Fruit fly (Drosophila melanogaster) whole organism, prepupa: Measurements from ENCODE around the gene CG17633.

Source experiments
- Blimp-1 ChIP-seq: fragments of 200-800 bp; sonication (Bioruptor generic); optimal IDR thresholded peaks from 3 replicates; lab custom pipeline; 2017; ENCODE audit warnings: missing biosample characterization, missing genetic modification characterization, mild to moderate bottlenecking, moderate library complexity, missing genetic modification reagents
- CG15336 ChIP-seq: fragments of 200-800 bp; sonication (Bioruptor generic); IDR thresholded peaks from 2 replicates; pipeline ENCODE4 v1.3.6; 2022; ENCODE audit warnings: missing biosample characterization, missing genetic modification characterization
- CG1621 ChIP-seq: fragments of 200-800 bp; sonication (Bioruptor generic); optimal IDR thresholded peaks from 3 replicates; lab custom pipeline; 2018; ENCODE audit warnings: missing biosample characterization, mild to moderate bottlenecking, missing genetic modification characterization
- CG31627 ChIP-seq: fragments of 200-800 bp; sonication (Bioruptor generic); optimal IDR thresholded peaks from 3 replicates; lab custom pipeline; 2016; ENCODE audit warnings: missing biosample characterization, missing genetic modification characterization
- CG32006 ChIP-seq: fragments of 200-800 bp; sonication (Bioruptor generic); optimal IDR thresholded peaks from 3 replicates; lab custom pipeline; 2017; ENCODE audit warnings: missing biosample characterization, mild to moderate bottlenecking, missing genetic modification characterization
- CG4318 ChIP-seq: fragments of 200-800 bp; sonication (Bioruptor generic); optimal IDR thresholded peaks from 3 replicates; lab custom pipeline; 2017; ENCODE audit warnings: missing biosample characterization, mild to moderate bottlenecking, missing genetic modification characterization
- CG6276 ChIP-seq: fragments of 200-800 bp; sonication (Bioruptor generic); optimal IDR thresholded peaks from 2 replicates; lab custom pipeline; 2017; ENCODE audit warnings: missing biosample characterization, mild to moderate bottlenecking, missing genetic modification characterization
- CG6792 ChIP-seq: fragments of 200-800 bp; sonication (Bioruptor generic); optimal IDR thresholded peaks from 3 replicates; lab custom pipeline; 2016; ENCODE audit warnings: missing biosample characterization, missing genetic modification characterization
- CG6808 ChIP-seq: fragments of 200-800 bp; sonication (Bioruptor generic); optimal IDR thresholded peaks from 3 replicates; lab custom pipeline; 2017; ENCODE audit warnings: missing biosample characterization, missing genetic modification characterization, mild to moderate bottlenecking, moderate library complexity, missing genetic modification reagents
- CG7368 ChIP-seq: fragments of 200-800 bp; sonication (Bioruptor generic); optimal IDR thresholded peaks from 3 replicates; lab custom pipeline; 2016; ENCODE audit warnings: missing biosample characterization, missing genetic modification characterization
- CG8119 ChIP-seq: fragments of 200-800 bp; sonication (Bioruptor generic); IDR thresholded peaks from 3 replicates; pipeline ENCODE4 v1.3.6; 2022; ENCODE audit warnings: missing biosample characterization, missing genetic modification characterization
- CG8632 ChIP-seq: fragments of 200-800 bp; sonication (Bioruptor generic); optimal IDR thresholded peaks from 3 replicates; lab custom pipeline; 2016; ENCODE audit warnings: missing biosample characterization, missing genetic modification characterization
- CG9139 ChIP-seq: fragments of 200-800 bp; sonication (Bioruptor generic); optimal IDR thresholded peaks from 3 replicates; lab custom pipeline; 2017; ENCODE audit warnings: missing biosample characterization, mild to moderate bottlenecking, missing genetic modification characterization
- Eip75B ChIP-seq: fragments of 200-800 bp; sonication (Bioruptor generic); optimal IDR thresholded peaks from 3 replicates; lab custom pipeline; 2016; ENCODE audit warnings: missing biosample characterization, missing genetic modification characterization
- Eip78C ChIP-seq: fragments of 200-800 bp; sonication (Bioruptor generic); peaks from one replicate; lab custom pipeline; 2016; ENCODE audit warnings: missing biosample characterization, missing genetic modification characterization
- Ets21C ChIP-seq: fragments of 200-800 bp; sonication (Bioruptor generic); optimal IDR thresholded peaks from 3 replicates; lab custom pipeline; 2016; ENCODE audit warnings: missing biosample characterization, missing genetic modification characterization
- Hr38 ChIP-seq: sonication (Bioruptor generic); optimal IDR thresholded peaks from 2 replicates; lab custom pipeline; 2016; ENCODE audit warnings: missing biosample characterization, missing genetic modification characterization
- Hr39 ChIP-seq: fragments of 200-800 bp; sonication (Bioruptor generic); optimal IDR thresholded peaks from 2 replicates; lab custom pipeline; 2016; ENCODE audit warnings: missing biosample characterization, missing genetic modification characterization
- Hr4 ChIP-seq: fragments of 200-800 bp; sonication (Bioruptor generic); optimal IDR thresholded peaks from 3 replicates; lab custom pipeline; 2016; ENCODE audit warnings: missing biosample characterization, missing genetic modification characterization
- Met ChIP-seq: fragments of 200-800 bp; sonication (Bioruptor generic); optimal IDR thresholded peaks from 3 replicates; lab custom pipeline; 2016; ENCODE audit warnings: missing biosample characterization, missing genetic modification characterization
- OdsH ChIP-seq: fragments of 200-800 bp; sonication (Bioruptor generic); optimal IDR thresholded peaks from 3 replicates; lab custom pipeline; 2016; ENCODE audit warnings: missing biosample characterization, missing genetic modification characterization
- Sox102F ChIP-seq: fragments of 200-800 bp; sonication (Bioruptor generic); optimal IDR thresholded peaks from 2 replicates; lab custom pipeline; 2016; ENCODE audit warnings: missing biosample characterization, mild to moderate bottlenecking, missing genetic modification characterization
- Sox14 ChIP-seq: fragments of 200-800 bp; sonication (Bioruptor generic); optimal IDR thresholded peaks from 3 replicates; lab custom pipeline; 2016; ENCODE audit warnings: missing biosample characterization, missing genetic modification characterization
- Sox15 ChIP-seq: fragments of 200-800 bp; sonication (Bioruptor generic); optimal IDR thresholded peaks from 3 replicates; lab custom pipeline; 2016; ENCODE audit warnings: missing biosample characterization, missing genetic modification characterization
- acj6 ChIP-seq: fragments of 200-800 bp; sonication (Bioruptor generic); optimal IDR thresholded peaks from 3 replicates; lab custom pipeline; 2016; ENCODE audit warnings: missing biosample characterization, missing genetic modification characterization
- cyc ChIP-seq: fragments of 200-800 bp; sonication (Bioruptor generic); optimal IDR thresholded peaks from 3 replicates; lab custom pipeline; 2016; ENCODE audit warnings: missing biosample characterization, missing genetic modification characterization
- dac ChIP-seq: fragments of 200-800 bp; sonication (Bioruptor generic); optimal IDR thresholded peaks from 2 replicates; lab custom pipeline; 2017; ENCODE audit warnings: missing biosample characterization, mild to moderate bottlenecking, missing genetic modification characterization
- eg ChIP-seq: fragments of 200-800 bp; sonication (Bioruptor generic); IDR thresholded peaks from 3 replicates; pipeline ENCODE4 v1.3.6; 2022; ENCODE audit warnings: missing biosample characterization, missing genetic modification characterization
- esn ChIP-seq: fragments of 200-800 bp; sonication (Bioruptor generic); optimal IDR thresholded peaks from 2 replicates; lab custom pipeline; 2016; ENCODE audit warnings: missing biosample characterization, mild to moderate bottlenecking, missing genetic modification characterization, moderate library complexity
- fkh ChIP-seq: fragments of 200-800 bp; sonication (Bioruptor generic); optimal IDR thresholded peaks from 3 replicates; lab custom pipeline; 2017; ENCODE audit warnings: missing biosample characterization, mild to moderate bottlenecking, missing genetic modification characterization, moderate library complexity
- pdm3 ChIP-seq: fragments of 200-800 bp; sonication (Bioruptor generic); optimal IDR thresholded peaks from 3 replicates; lab custom pipeline; 2016; ENCODE audit warnings: missing biosample characterization, missing genetic modification characterization
- salr ChIP-seq, 2 experiments: fragments of 200-800 bp; sonication (Bioruptor generic); optimal IDR thresholded peaks; 3 replicates each; lab custom pipeline; 2016 to 2018; ENCODE audit warnings: missing biosample characterization in 2 of 2, missing genetic modification characterization in 2 of 2, mild to moderate bottlenecking in 1 of 2
- spab ChIP-seq: fragments of 200-800 bp; sonication (Bioruptor generic); optimal IDR thresholded peaks from 2 replicates; lab custom pipeline; 2017; ENCODE audit warnings: missing biosample characterization, mild to moderate bottlenecking, missing genetic modification characterization, missing genetic modification reagents
- svp ChIP-seq: fragments of 200-800 bp; sonication (Bioruptor generic); peaks from one replicate; lab custom pipeline; 2016; ENCODE audit warnings: missing biosample characterization, missing genetic modification characterization

CG17633 gene

DNA sequence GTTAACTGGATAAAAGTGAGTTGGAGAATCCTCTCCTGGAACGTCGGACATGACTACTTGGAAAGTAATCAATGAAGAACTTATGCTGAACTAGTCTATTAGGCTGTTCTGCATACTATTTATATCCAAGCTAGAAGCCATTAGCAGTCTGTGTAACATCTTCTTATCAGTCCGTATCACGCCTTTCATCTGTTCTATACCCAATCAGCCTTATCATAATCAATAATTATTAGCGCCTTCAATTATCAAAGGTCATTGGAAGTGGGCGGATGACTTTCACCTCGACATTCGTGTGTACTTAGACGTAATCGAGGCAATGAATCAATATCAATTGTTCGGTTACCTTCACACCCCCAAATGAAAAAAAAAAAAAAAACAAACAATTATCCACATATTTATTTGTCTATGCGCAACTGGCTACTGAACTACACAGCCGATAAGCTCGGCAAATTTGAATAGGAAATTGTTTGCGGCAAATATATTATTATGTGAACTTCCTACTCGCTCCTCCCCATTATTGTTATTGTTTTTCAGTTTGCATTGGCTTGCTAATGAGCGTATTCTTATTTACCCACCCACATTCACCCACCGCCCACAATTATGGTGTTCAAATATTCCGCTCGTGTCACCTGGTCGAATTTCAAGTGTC, 6.2 kb downstream of the CG17633 start, which contains the start of the genes ppk11 and ppk16:
Gene ppk11, minus strand, starts transcription at position 51 of the 649 bp plus-strand sequence.
Gene ppk16, minus strand, starts transcription at position 51 of the 649 bp plus-strand sequence.
- no peak for TF ChIP-seq esn (GFP tag; lab: Kevin White, UChicago)
- peak; percentile 86 for TF ChIP-seq fkh (GFP tag; lab: Kevin White, UChicago)

DNA sequence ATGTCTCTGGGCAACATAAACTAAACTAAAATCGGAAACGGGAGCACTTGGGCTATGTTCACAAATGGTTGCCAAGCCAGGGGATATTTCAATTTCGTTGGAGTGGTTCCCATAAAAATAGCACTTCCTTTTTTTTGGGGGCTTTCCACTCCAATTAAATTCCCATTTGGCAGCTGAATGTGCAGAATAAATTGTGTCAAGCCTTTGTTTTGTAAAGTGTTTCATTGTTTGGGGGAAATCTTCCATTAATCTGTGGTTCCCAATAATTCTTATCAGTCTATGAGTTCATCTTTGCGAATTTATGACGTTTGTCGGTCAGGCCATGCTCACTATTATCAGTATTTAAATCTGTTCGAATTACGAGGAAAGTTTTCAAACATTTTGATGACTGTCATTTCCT, 9.1 kb downstream of the CG17633 start:
- TF ChIP-seq Sox15 (GFP tag; lab: Kevin White, UChicago) (no peak), salr (GFP tag; optimal IDR thresholded peaks at IDR 0.05; lab: Kevin White, UChicago) (no peak), svp (GFP tag; lab: Kevin White, UChicago) (peak; percentile 69)

DNA sequence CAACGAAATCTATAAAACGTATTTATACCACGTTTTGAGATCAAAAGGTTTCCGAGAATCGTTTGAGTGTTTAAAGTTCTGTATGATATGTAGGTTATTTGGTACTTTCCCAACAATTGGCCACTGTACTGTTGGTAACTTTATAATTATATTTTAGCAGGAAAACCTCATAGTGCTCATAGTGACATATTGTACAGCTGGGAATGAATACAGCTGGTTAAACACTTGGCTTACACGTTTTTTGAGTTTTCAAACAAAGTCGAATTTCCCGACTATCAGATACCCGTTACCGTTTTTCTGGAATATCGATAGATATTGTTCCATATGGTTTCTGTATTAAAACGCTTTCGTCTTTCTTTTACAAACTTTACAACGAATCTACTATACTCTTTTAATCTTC, 9.6 kb downstream of the CG17633 start:
- TF ChIP-seq eg (GFP tag; lab: Robert Waterston, UW) (no peak), CG7368 (GFP tag; lab: Kevin White, UChicago) (no peak), cyc (no peak), fkh (GFP tag; lab: Kevin White, UChicago) (peak; percentile 37), Sox14 (no peak), svp (GFP tag; lab: Kevin White, UChicago) (peak; percentile 67)

DNA sequence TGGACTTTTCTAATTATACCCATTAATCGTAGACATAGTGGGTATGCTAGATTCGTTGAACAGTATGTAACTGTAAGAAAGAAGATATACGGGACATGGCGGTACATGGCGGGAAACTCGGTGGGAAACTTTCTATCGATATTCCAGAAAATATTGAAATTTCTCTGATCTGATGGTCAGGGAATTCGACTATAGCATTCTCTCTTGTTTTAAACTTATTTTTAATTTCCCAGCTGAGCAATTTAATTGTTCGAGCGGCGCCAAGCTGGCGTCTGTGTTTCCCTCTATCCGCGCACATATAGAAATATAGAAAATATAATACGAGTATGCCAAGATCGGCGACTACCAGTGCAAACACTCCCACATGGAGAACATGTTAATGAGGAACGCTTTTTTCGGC, 10.3 kb downstream of the CG17633 start:
- TF ChIP-seq Met (peak; percentile 3), Sox14 (peak; percentile 7), dac (GFP tag; lab: Kevin White, UChicago) (peak; percentile 0), Ets21C (GFP tag; lab: Kevin White, UChicago) (no peak), OdsH (GFP tag; lab: Kevin White, UChicago) (peak; percentile 13), CG6276 (GFP tag; lab: Kevin White, UChicago) (no peak), CG31627 (GFP tag; lab: Kevin White, UChicago) (no peak), Sox15 (GFP tag; lab: Kevin White, UChicago) (no peak), CG4318 (GFP tag; lab: Kevin White, UChicago) (no peak), Hr4 (GFP tag; lab: Kevin White, UChicago) (peak; percentile 49), CG32006 (peak; percentile 68), Hr38 (GFP tag; lab: Kevin White, UChicago) (no peak), CG6808 (GFP tag; lab: Kevin White, UChicago) (no peak), eg (GFP tag; lab: Robert Waterston, UW) (no peak), acj6 (peak; percentile 12), Sox102F (GFP tag; lab: Kevin White, UChicago) (peak; percentile 15), esn (GFP tag; lab: Kevin White, UChicago) (no peak), salr (GFP tag; optimal IDR thresholded peaks at IDR 0.05; lab: Kevin White, UChicago) (no peak), Hr39 (GFP tag; lab: Kevin White, UChicago) (no peak), CG8632 (GFP tag; lab: Kevin White, UChicago) (no peak), CG9139 (GFP tag; lab: Kevin White, UChicago) (no peak), CG6792 (GFP tag; lab: Kevin White, UChicago) (no peak), spab (GFP tag; lab: Kevin White, UChicago) (no peak), CG1621 (tag; lab: Kevin White, UChicago) (no peak), Eip78C (GFP tag; lab: Kevin White, UChicago) (peak; percentile 44), Eip75B (GFP tag; lab: Kevin White, UChicago) (peak; percentile 22), Blimp-1 (no peak), pdm3 (GFP tag; lab: Kevin White, UChicago) (peak; percentile 14), CG15336 (GFP tag; lab: Robert Waterston, UW) (peak; percentile 49; the same call in 1 of the 2 replicates), CG8119 (GFP tag; lab: Robert Waterston, UW) (no peak)
